Worm (Caenorhabditis elegans) whole organism, L2 larva: ENCODE measurements around the gene C14F11.7.

Experiments
- aly-2 ChIP-seq: fragments of 150-350 bp; optimal IDR thresholded peaks from 2 replicates; lab custom pipeline; 2014; ENCODE audit warnings: missing biosample characterization, missing genetic modification characterization
- ama-1 ChIP-seq: fragments of 150-350 bp; optimal IDR thresholded peaks from 2 replicates; lab custom pipeline; 2018; ENCODE audit warnings: inconsistent platforms
- crh-2 ChIP-seq: sonication (generic microtip); optimal IDR thresholded peaks from 2 replicates; lab custom pipeline; 2017; ENCODE audit warnings: missing biosample characterization, missing genetic modification characterization
- dmd-4 ChIP-seq: sonication (generic microtip); optimal IDR thresholded peaks from 2 replicates; lab custom pipeline; 2017; ENCODE audit warnings: missing biosample characterization, missing genetic modification characterization
- elt-1 ChIP-seq: fragments of 150-350 bp; optimal IDR thresholded peaks from 2 replicates; lab custom pipeline; 2014; ENCODE audit warnings: missing biosample characterization, missing genetic modification characterization
- elt-3 ChIP-seq: sonication (generic microtip); optimal IDR thresholded peaks from 2 replicates; lab custom pipeline; 2017; ENCODE audit warnings: missing biosample characterization, missing genetic modification characterization
- nhr-11 ChIP-seq: fragments of 150-350 bp; optimal IDR thresholded peaks from 2 replicates; lab custom pipeline; 2014; ENCODE audit warnings: missing biosample characterization, missing genetic modification characterization
- snpc-4 ChIP-seq: fragments of 150-350 bp; optimal IDR thresholded peaks from 2 replicates; lab custom pipeline; 2014; ENCODE audit warnings: missing biosample characterization, missing genetic modification characterization
- unc-39 ChIP-seq: fragments of 150-350 bp; optimal IDR thresholded peaks from 2 replicates; lab custom pipeline; 2014; ENCODE audit warnings: missing biosample characterization, missing genetic modification characterization
- unc-62 ChIP-seq: fragments of 150-350 bp; optimal IDR thresholded peaks from 2 replicates; lab custom pipeline; 2014; ENCODE audit warnings: missing biosample characterization, missing genetic modification reagents, missing genetic modification characterization
- zag-1 ChIP-seq: fragments of 150-350 bp; optimal IDR thresholded peaks from 2 replicates; lab custom pipeline; 2014; ENCODE audit warnings: missing biosample characterization, missing genetic modification characterization
- ztf-11 ChIP-seq: sonication (generic microtip); optimal IDR thresholded peaks from 2 replicates; lab custom pipeline; 2017; ENCODE audit warnings: missing biosample characterization, missing genetic modification characterization

DNA sequence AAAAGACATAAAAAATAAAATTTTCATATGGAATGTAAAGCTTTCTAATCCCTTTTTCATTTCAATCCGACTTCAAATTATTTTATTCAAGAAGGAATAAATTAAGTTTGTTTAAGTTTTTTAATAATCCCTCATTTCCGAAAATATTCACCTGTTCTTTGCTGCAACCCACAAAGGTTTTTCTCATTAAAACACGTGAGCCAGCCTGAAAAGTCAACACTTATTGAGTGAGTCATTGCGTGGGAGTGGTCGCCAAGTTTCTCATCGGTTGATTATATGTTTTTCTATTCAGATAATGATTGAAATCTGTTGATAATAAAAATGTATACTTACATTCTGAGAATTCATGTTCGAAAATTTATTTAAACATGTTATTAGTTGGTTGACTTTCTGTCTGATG is 37.1 kb upstream of the C14F11.7 start:
- no peak for TF ChIP-seq ama-1 (lab: Kevin White, UChicago)
- TF ChIP-seq unc-62 (GFP tag; lab: Kevin White, UChicago): no peak
- TF ChIP-seq zag-1 (tag; lab: Kevin White, UChicago): no peak
- no peak for TF ChIP-seq unc-39 (tag; lab: Kevin White, UChicago)
- TF ChIP-seq aly-2: no peak
- no peak for TF ChIP-seq ztf-11 (tag; lab: Kevin White, UChicago)
- no peak for TF ChIP-seq elt-1 (tag; lab: Kevin White, UChicago)
- TF ChIP-seq nhr-11 (tag; lab: Kevin White, UChicago): no peak
- no peak for TF ChIP-seq elt-3 (tag; lab: Kevin White, UChicago)
- no peak for TF ChIP-seq dmd-4
- no peak for TF ChIP-seq crh-2 (tag; lab: Kevin White, UChicago)
- no peak for TF ChIP-seq snpc-4 (tag; lab: Kevin White, UChicago)
